Worm (Caenorhabditis elegans) whole organism, L4 larva: ENCODE results near the gene lbp-7.

ENCODE experiments used
- D1046.2 ChIP-seq: fragments of 200-800 bp; sonication (Bioruptor generic); IDR thresholded peaks from 2 replicates; pipeline ENCODE4 v1.3.6; 2022; ENCODE audit warnings: missing genetic modification characterization, missing compliant biosample characterization
- F10B5.3 ChIP-seq: sonication (generic microtip); optimal IDR thresholded peaks from 2 replicates; lab custom pipeline; 2016; ENCODE audit warnings: mild to moderate bottlenecking, missing genetic modification characterization, missing compliant biosample characterization
- T26A8.4 ChIP-seq: fragments of 200-800 bp; sonication (Bioruptor generic); IDR thresholded peaks from 2 replicates; pipeline ENCODE4 v1.3.6; 2022; ENCODE audit warnings: missing genetic modification characterization, missing compliant biosample characterization
- Y5F2A.4 ChIP-seq: fragments of 200-800 bp; sonication (Bioruptor generic); optimal IDR thresholded peaks from 2 replicates; lab custom pipeline; 2018; ENCODE audit warnings: mild to moderate bottlenecking, missing genetic modification characterization, missing compliant biosample characterization
- Y75B8A.6 ChIP-seq: fragments of 200-800 bp; sonication (Bioruptor generic); IDR thresholded peaks from 2 replicates; pipeline ENCODE4 v1.3.6; 2022; ENCODE audit warnings: missing genetic modification reagents, missing genetic modification characterization, missing compliant biosample characterization
- ZK337.2 ChIP-seq: fragments of 200-800 bp; sonication (Bioruptor generic); IDR thresholded peaks from 2 replicates; pipeline ENCODE4 v1.3.6; 2022; ENCODE audit warnings: missing genetic modification reagents, missing genetic modification characterization, missing compliant biosample characterization
- aha-1 ChIP-seq: fragments of 150-350 bp; peaks from one replicate; lab custom pipeline; 2014; ENCODE audit warnings: missing biosample characterization, missing genetic modification characterization
- ceh-32 ChIP-seq: sonication (generic microtip); optimal IDR thresholded peaks from 2 replicates; lab custom pipeline; 2016; ENCODE audit warnings: mild to moderate bottlenecking, missing genetic modification characterization, missing compliant biosample characterization; ENCODE audit not compliant: poor library complexity
- ceh-44 ChIP-seq: fragments of 200-800 bp; sonication (Bioruptor generic); IDR thresholded peaks from 2 replicates; pipeline ENCODE4 v1.3.6; 2022; ENCODE audit warnings: missing genetic modification reagents, missing genetic modification characterization, missing compliant biosample characterization
- ceh-62 ChIP-seq: sonication (generic microtip); optimal IDR thresholded peaks from 2 replicates; lab custom pipeline; 2017; ENCODE audit warnings: missing biosample characterization, missing genetic modification characterization
- ceh-82 ChIP-seq: sonication (generic microtip); optimal IDR thresholded peaks from 2 replicates; lab custom pipeline; 2017; ENCODE audit warnings: missing biosample characterization, missing genetic modification characterization
- ctbp-1 ChIP-seq: fragments of 200-800 bp; sonication (Bioruptor generic); IDR thresholded peaks from 2 replicates; pipeline ENCODE4 v1.3.6; 2022; ENCODE audit warnings: missing genetic modification reagents, missing genetic modification characterization, missing compliant biosample characterization
- dmd-6 ChIP-seq: fragments of 200-800 bp; sonication (Bioruptor generic); IDR thresholded peaks from 2 replicates; pipeline ENCODE4 v1.3.6; 2022; ENCODE audit warnings: missing genetic modification reagents, missing genetic modification characterization, missing compliant biosample characterization
- dve-1 ChIP-seq: sonication (generic microtip); optimal IDR thresholded peaks from 2 replicates; lab custom pipeline; 2017; ENCODE audit warnings: antibody characterized with exemption, mild to moderate bottlenecking, missing genetic modification characterization, missing compliant biosample characterization; ENCODE audit not compliant: insufficient read depth
- egl-43 ChIP-seq: fragments of 200-800 bp; sonication (Bioruptor generic); IDR thresholded peaks from 2 replicates; pipeline ENCODE4 v1.3.6; 2022; ENCODE audit warnings: missing genetic modification reagents, missing genetic modification characterization, missing compliant biosample characterization
- fkh-10 ChIP-seq: fragments of 150-350 bp; optimal IDR thresholded peaks from 2 replicates; lab custom pipeline; 2014; ENCODE audit warnings: missing biosample characterization, missing genetic modification reagents, missing genetic modification characterization
- fos-1 ChIP-seq: fragments of 150-350 bp; optimal IDR thresholded peaks from 2 replicates; lab custom pipeline; 2014; ENCODE audit warnings: missing biosample characterization, missing genetic modification characterization
- gei-8 ChIP-seq: fragments of 200-800 bp; sonication (Bioruptor generic); optimal IDR thresholded peaks from 2 replicates; lab custom pipeline; 2018; ENCODE audit warnings: mild to moderate bottlenecking, missing genetic modification characterization, missing compliant biosample characterization
- hif-1 ChIP-seq, 2 experiments: sonication (generic microtip); optimal IDR thresholded peaks; 2 replicates each; lab custom pipeline; 2016 to 2017; ENCODE audit warnings: missing compliant biosample characterization in 2 of 2, missing genetic modification characterization in 2 of 2, missing genetic modification reagents in 2 of 2, missing genotype in 2 of 2, mild to moderate bottlenecking in 1 of 2
- hlh-30 ChIP-seq: sonication (generic microtip); optimal IDR thresholded peaks from 2 replicates; lab custom pipeline; 2017; ENCODE audit warnings: antibody characterized with exemption, mild to moderate bottlenecking, missing genetic modification characterization, missing compliant biosample characterization; ENCODE audit not compliant: insufficient read depth
- hmg-1.1 ChIP-seq: fragments of 200-800 bp; sonication (Bioruptor generic); IDR thresholded peaks from 2 replicates; pipeline ENCODE4 v1.3.6; 2022; ENCODE audit warnings: missing genetic modification reagents, missing genetic modification characterization, missing compliant biosample characterization
- jun-1 ChIP-seq: fragments of 150-350 bp; optimal IDR thresholded peaks from 2 replicates; lab custom pipeline; 2014; ENCODE audit warnings: missing biosample characterization, missing genetic modification reagents, missing genetic modification characterization
- lim-7 ChIP-seq: fragments of 200-800 bp; sonication (Bioruptor generic); IDR thresholded peaks from 2 replicates; pipeline ENCODE4 v1.3.6; 2022; ENCODE audit warnings: missing genetic modification characterization, missing compliant biosample characterization
- lin-1 ChIP-seq: fragments of 200-800 bp; sonication (Bioruptor generic); IDR thresholded peaks from 2 replicates; pipeline ENCODE4 v1.3.6; 2022; ENCODE audit warnings: missing genetic modification reagents, missing genetic modification characterization, missing compliant biosample characterization
- lin-13 ChIP-seq: fragments of 150-350 bp; optimal IDR thresholded peaks from 2 replicates; lab custom pipeline; 2014; ENCODE audit warnings: missing biosample characterization, missing genetic modification reagents, missing genetic modification characterization
- lin-38 ChIP-seq: fragments of 200-800 bp; sonication (Bioruptor generic); IDR thresholded peaks from 2 replicates; pipeline ENCODE4 v1.3.6; 2022; ENCODE audit warnings: missing genetic modification reagents, missing genetic modification characterization, missing compliant biosample characterization
- lin-39 ChIP-seq: fragments of 150-350 bp; optimal IDR thresholded peaks from 2 replicates; lab custom pipeline; 2014; ENCODE audit warnings: missing biosample characterization, missing genetic modification reagents, missing genetic modification characterization
- lir-3 ChIP-seq: sonication (generic microtip); optimal IDR thresholded peaks from 2 replicates; lab custom pipeline; 2016; ENCODE audit warnings: mild to moderate bottlenecking, missing genetic modification characterization, missing compliant biosample characterization
- mdt-29 ChIP-seq: fragments of 200-800 bp; sonication (Bioruptor generic); IDR thresholded peaks from 2 replicates; pipeline ENCODE4 v1.3.6; 2022; ENCODE audit warnings: missing genetic modification reagents, missing genetic modification characterization, missing compliant biosample characterization
- mxl-3 ChIP-seq: fragments of 200-800 bp; sonication (Bioruptor generic); optimal IDR thresholded peaks from 2 replicates; lab custom pipeline; 2018; ENCODE audit warnings: mild to moderate bottlenecking, missing genetic modification characterization, missing compliant biosample characterization
- nhr-237 ChIP-seq: sonication (generic microtip); optimal IDR thresholded peaks from 2 replicates; lab custom pipeline; 2017; ENCODE audit warnings: missing biosample characterization, missing genetic modification characterization
- nhr-25 ChIP-seq: sonication (generic microtip); optimal IDR thresholded peaks from 2 replicates; lab custom pipeline; 2017; ENCODE audit warnings: missing genetic modification characterization, mild to moderate bottlenecking, missing compliant biosample characterization, antibody characterized with exemption, moderate library complexity, borderline replicate concordance; ENCODE audit not compliant: insufficient read depth
- nhr-28 ChIP-seq: fragments of 150-350 bp; optimal IDR thresholded peaks from 2 replicates; lab custom pipeline; 2014; ENCODE audit warnings: missing biosample characterization, missing genetic modification characterization
- nhr-41 ChIP-seq: fragments of 200-800 bp; sonication (Bioruptor generic); IDR thresholded peaks from 2 replicates; pipeline ENCODE4 v1.3.6; 2022; ENCODE audit warnings: missing genetic modification reagents, missing genetic modification characterization, missing compliant biosample characterization
- nhr-48 ChIP-seq: sonication (generic microtip); optimal IDR thresholded peaks from 2 replicates; lab custom pipeline; 2016; ENCODE audit warnings: mild to moderate bottlenecking, missing genetic modification characterization, missing compliant biosample characterization
- nhr-6 ChIP-seq: fragments of 150-350 bp; optimal IDR thresholded peaks from 2 replicates; lab custom pipeline; 2014; ENCODE audit warnings: missing biosample characterization, missing genetic modification characterization
- nhr-76 ChIP-seq: fragments of 150-350 bp; optimal IDR thresholded peaks from 2 replicates; lab custom pipeline; 2014; ENCODE audit warnings: missing biosample characterization, missing genetic modification characterization
- nhr-77 ChIP-seq: fragments of 150-350 bp; optimal IDR thresholded peaks from 2 replicates; lab custom pipeline; 2014; ENCODE audit warnings: missing biosample characterization, missing genetic modification characterization
- php-3 ChIP-seq: fragments of 200-800 bp; sonication (Bioruptor generic); IDR thresholded peaks from 2 replicates; pipeline ENCODE4 v1.3.6; 2022; ENCODE audit warnings: missing genetic modification reagents, missing genetic modification characterization, missing compliant biosample characterization
- rbr-2 ChIP-seq: sonication (generic microtip); optimal IDR thresholded peaks from 2 replicates; lab custom pipeline; 2016; ENCODE audit warnings: missing genotype, missing genetic modification characterization, missing compliant biosample characterization
- saeg-2 ChIP-seq: fragments of 200-800 bp; sonication (Bioruptor generic); IDR thresholded peaks from 2 replicates; pipeline ENCODE4 v1.3.6; 2022; ENCODE audit warnings: missing genetic modification reagents, missing genetic modification characterization, missing compliant biosample characterization
- snpc-1.2 ChIP-seq: fragments of 200-800 bp; sonication (Bioruptor generic); IDR thresholded peaks from 2 replicates; pipeline ENCODE4 v1.3.6; 2022; ENCODE audit warnings: missing genetic modification reagents, missing genetic modification characterization, missing compliant biosample characterization
- snpc-4 ChIP-seq: fragments of 150-350 bp; optimal IDR thresholded peaks from 2 replicates; lab custom pipeline; 2014; ENCODE audit warnings: missing biosample characterization, missing genetic modification characterization
- tag-97 ChIP-seq: fragments of 200-800 bp; sonication (Bioruptor generic); IDR thresholded peaks from 2 replicates; pipeline ENCODE4 v1.3.6; 2022; ENCODE audit warnings: missing genetic modification characterization, missing compliant biosample characterization
- unc-39 ChIP-seq: sonication (generic microtip); optimal IDR thresholded peaks from 2 replicates; lab custom pipeline; 2017; ENCODE audit warnings: missing biosample characterization, missing genetic modification characterization
- zag-1 ChIP-seq: fragments of 150-350 bp; optimal IDR thresholded peaks from 2 replicates; lab custom pipeline; 2014; ENCODE audit warnings: missing biosample characterization, missing genetic modification characterization
- zfp-2 ChIP-seq: sonication (generic microtip); optimal IDR thresholded peaks from 2 replicates; lab custom pipeline; 2016; ENCODE audit warnings: mild to moderate bottlenecking, missing genetic modification characterization, missing compliant biosample characterization
- ztf-11 ChIP-seq: fragments of 150-350 bp; optimal IDR thresholded peaks from 2 replicates; lab custom pipeline; 2014; ENCODE audit warnings: missing biosample characterization, missing genetic modification characterization

Gene lbp-7

ce11 chrV:13892457-13893375, 13.4 kb downstream of the lbp-7 start, which contains the start of gene sptl-3 (continued):
- no peak for TF ChIP-seq nhr-25 (tag; lab: Kevin White, UChicago)
- no peak for TF ChIP-seq mdt-29 (GFP tag; lab: Robert Waterston, UW)
- peak; percentile 67; the same call in 1 of the 2 replicates for TF ChIP-seq php-3 (GFP tag; lab: Robert Waterston, UW)
- no peak for TF ChIP-seq ceh-82 (tag; lab: Kevin White, UChicago)
- no peak for TF ChIP-seq mxl-3 (GFP tag; lab: Kevin White, UChicago)
- no peak for TF ChIP-seq lin-38
- TF ChIP-seq saeg-2 (GFP tag; lab: Robert Waterston, UW), result 0 out of 2 replicates have a peak, but pooled peaks have one; percentile 21
- TF ChIP-seq ceh-32, result no peak
- no peak for TF ChIP-seq lin-39 (tag; lab: Kevin White, UChicago)
- TF ChIP-seq ztf-11 (tag; lab: Kevin White, UChicago), result no peak
- TF ChIP-seq gei-8 (GFP tag; lab: Kevin White, UChicago), result peak; percentile 38
- TF ChIP-seq lim-7 (GFP tag; lab: Robert Waterston, UW), result no peak
- no peak for TF ChIP-seq Y75B8A.6
- no peak for TF ChIP-seq jun-1 (tag; lab: Kevin White, UChicago)
- TF ChIP-seq T26A8.4 (GFP tag; lab: Robert Waterston, UW), result no peak
- no peak for TF ChIP-seq tag-97 (GFP tag; lab: Robert Waterston, UW)
- TF ChIP-seq zfp-2 (tag; lab: Kevin White, UChicago), result no peak
- TF ChIP-seq Y5F2A.4, result no peak
- no peak for TF ChIP-seq D1046.2 (GFP tag; lab: Robert Waterston, UW)
- TF ChIP-seq egl-43, result no peak
- peak; percentile 92 for TF ChIP-seq aha-1
- TF ChIP-seq fkh-10 (GFP tag; lab: Kevin White, UChicago), result no peak
- no peak for TF ChIP-seq ceh-44
- TF ChIP-seq hif-1 (tag; optimal IDR thresholded peaks at IDR 0.05; lab: Kevin White, UChicago), result no peak
- no peak for TF ChIP-seq nhr-237 (tag; lab: Kevin White, UChicago)
- 0 out of 2 replicates have a peak, but pooled peaks have one; percentile 30 for TF ChIP-seq ctbp-1 (GFP tag; lab: Robert Waterston, UW)
- TF ChIP-seq zag-1 (tag; lab: Kevin White, UChicago), result no peak
- TF ChIP-seq F10B5.3 (tag; lab: Kevin White, UChicago), result no peak
- no peak for TF ChIP-seq nhr-41
- TF ChIP-seq rbr-2 (tag; lab: Kevin White, UChicago), result no peak
- 0 out of 2 replicates have a peak, but pooled peaks have one; percentile 42 for TF ChIP-seq hmg-1.1
- peak; percentile 58 for TF ChIP-seq hlh-30 (tag; lab: Kevin White, UChicago)
- TF ChIP-seq, all 104 proteins: peak for 23

- TF ChIP-seq nhr-28 (tag; lab: Kevin White, UChicago) (peak; percentile 65), F10B5.3 (tag; lab: Kevin White, UChicago) (no peak), nhr-6 (tag; lab: Kevin White, UChicago) (peak; percentile 12), nhr-77 (peak; percentile 61), lin-13 (GFP tag; lab: Kevin White, UChicago) (no peak), hif-1 (tag; optimal IDR thresholded peaks at IDR 0.05; lab: Kevin White, UChicago) (no peak), ceh-32 (no peak), dmd-6 (GFP tag; lab: Robert Waterston, UW) (peak; percentile 87), mxl-3 (GFP tag; lab: Kevin White, UChicago) (no peak), nhr-76 (tag; lab: Kevin White, UChicago) (no peak), nhr-48 (tag; lab: Kevin White, UChicago) (no peak), hmg-1.1 (no peak), snpc-1.2 (GFP tag; lab: Robert Waterston, UW) (no peak), lin-1 (GFP tag; lab: Robert Waterston, UW) (peak; percentile 80), dve-1 (tag; lab: Kevin White, UChicago) (peak; percentile 53), ceh-62 (tag; lab: Kevin White, UChicago) (no peak), D1046.2 (GFP tag; lab: Robert Waterston, UW) (no peak), Y5F2A.4 (no peak), ZK337.2 (GFP tag; lab: Robert Waterston, UW) (no peak), snpc-4 (no peak), aha-1 (peak; percentile 75), ctbp-1 (GFP tag; lab: Robert Waterston, UW) (no peak), unc-39 (no peak), fos-1 (tag; lab: Kevin White, UChicago) (no peak), lir-3 (tag; lab: Kevin White, UChicago) (no peak)
These were observed 14.2 kb downstream of the lbp-7 start for ce11 chrV:13893583-13893982.
